Worm (Caenorhabditis elegans) whole organism, mixed stage, embryonic: ENCODE measurements around the gene E02C12.19.

Source experiments
- bed-3 ChIP-seq: fragments of 200-800 bp; sonication (Bioruptor generic); optimal IDR thresholded peaks from 3 replicates; lab custom pipeline; 2018; ENCODE audit warnings: mild to moderate bottlenecking, missing genetic modification characterization, moderate library complexity, missing compliant biosample characterization
- ceh-43 ChIP-seq: fragments of 200-800 bp; sonication (Bioruptor generic); optimal IDR thresholded peaks from 2 replicates; lab custom pipeline; 2018; ENCODE audit warnings: mild to moderate bottlenecking, missing genetic modification characterization, moderate library complexity, missing compliant biosample characterization
- cnd-1 ChIP-seq: fragments of 200-800 bp; sonication (Bioruptor generic); optimal IDR thresholded peaks from 2 replicates; lab custom pipeline; 2018; ENCODE audit warnings: mild to moderate bottlenecking, missing genetic modification characterization, missing compliant biosample characterization
- drap-1 ChIP-seq: fragments of 200-800 bp; sonication (Bioruptor generic); optimal IDR thresholded peaks from 3 replicates; lab custom pipeline; 2018; ENCODE audit warnings: mild to moderate bottlenecking, missing genetic modification characterization, missing compliant biosample characterization
- elt-3 ChIP-seq: fragments of 150-350 bp; optimal IDR thresholded peaks from 2 replicates; lab custom pipeline; 2014; ENCODE audit warnings: missing biosample characterization, missing genetic modification characterization
- lin-13 ChIP-seq: fragments of 150-350 bp; optimal IDR thresholded peaks from 2 replicates; lab custom pipeline; 2014; ENCODE audit warnings: missing biosample characterization, missing genetic modification characterization
- lsy-2 ChIP-seq: fragments of 150-350 bp; optimal IDR thresholded peaks from 2 replicates; lab custom pipeline; 2014; ENCODE audit warnings: missing biosample characterization, missing genetic modification characterization
- mab-5 ChIP-seq: fragments of 150-350 bp; optimal IDR thresholded peaks from 2 replicates; lab custom pipeline; 2014; ENCODE audit warnings: missing biosample characterization, missing genetic modification characterization
- mls-2 ChIP-seq: sonication (generic microtip); optimal IDR thresholded peaks from 2 replicates; lab custom pipeline; 2016; ENCODE audit warnings: mild to moderate bottlenecking, missing genetic modification characterization, moderate library complexity, missing compliant biosample characterization
- nhr-237 ChIP-seq: fragments of 150-350 bp; optimal IDR thresholded peaks from 2 replicates; lab custom pipeline; 2014; ENCODE audit warnings: missing biosample characterization, missing genetic modification characterization
- nhr-76 ChIP-seq: sonication (generic microtip); optimal IDR thresholded peaks from 2 replicates; lab custom pipeline; 2017; ENCODE audit warnings: missing biosample characterization, missing genetic modification characterization
- pha-4 ChIP-seq: fragments of 150-350 bp; optimal IDR thresholded peaks from 2 replicates; lab custom pipeline; 2018; ENCODE audit warnings: missing biosample characterization, missing genetic modification reagents, missing genetic modification characterization
- unc-39 ChIP-seq: fragments of 150-350 bp; optimal IDR thresholded peaks from 2 replicates; lab custom pipeline; 2014; ENCODE audit warnings: missing biosample characterization, missing genetic modification characterization
- unc-62 ChIP-seq: fragments of 150-350 bp; optimal IDR thresholded peaks from 2 replicates; lab custom pipeline; 2014; ENCODE audit warnings: missing biosample characterization, missing genetic modification reagents, missing genetic modification characterization

- no peak for TF ChIP-seq nhr-76 (tag; lab: Kevin White, UChicago)
- no peak for TF ChIP-seq cnd-1
- TF ChIP-seq unc-62 (GFP tag; lab: Kevin White, UChicago) = no peak
- no peak for TF ChIP-seq nhr-237 (tag; lab: Kevin White, UChicago)
- no peak for TF ChIP-seq elt-3 (tag; lab: Kevin White, UChicago)
- no peak for TF ChIP-seq lsy-2 (tag; lab: Kevin White, UChicago)
- TF ChIP-seq mab-5 (tag; lab: Kevin White, UChicago) = no peak
- no peak for TF ChIP-seq mls-2 (tag; lab: Kevin White, UChicago)
- no peak for TF ChIP-seq unc-39 (tag; lab: Kevin White, UChicago)
- TF ChIP-seq lin-13 (tag; lab: Kevin White, UChicago) = no peak
- TF ChIP-seq drap-1 = no peak
- TF ChIP-seq bed-3 (GFP tag; lab: Kevin White, UChicago) = no peak
- TF ChIP-seq pha-4 (tag; lab: Kevin White, UChicago) = no peak
- TF ChIP-seq ceh-43 (GFP tag; lab: Kevin White, UChicago) = no peak
Observed at ce11 chrV:9408869-9409268, 32.6 kb upstream of the E02C12.19 start.
